Fruit fly (Drosophila melanogaster) whole organism, adult: ENCODE data around the gene betaTub65B.

ENCODE experiments used
- CG11617 ChIP-seq: fragments of 200-800 bp; sonication (Bioruptor generic); optimal IDR thresholded peaks from 2 replicates; lab custom pipeline; 2017; ENCODE audit warnings: mild to moderate bottlenecking, missing biosample characterization, missing genetic modification reagents, missing genetic modification characterization
- CG12768 ChIP-seq: fragments of 200-800 bp; sonication (Bioruptor generic); optimal IDR thresholded peaks from 2 replicates; lab custom pipeline; 2017; ENCODE audit warnings: missing biosample characterization, missing genetic modification characterization, mild to moderate bottlenecking, moderate library complexity, missing genetic modification reagents
- CG1620 ChIP-seq: fragments of 200-800 bp; sonication (Bioruptor generic); optimal IDR thresholded peaks from 2 replicates; lab custom pipeline; 2016; ENCODE audit warnings: missing biosample characterization, missing genetic modification characterization
- CG33017 ChIP-seq: fragments of 200-800 bp; sonication (Bioruptor generic); optimal IDR thresholded peaks from 2 replicates; lab custom pipeline; 2018; ENCODE audit warnings: missing biosample characterization, mild to moderate bottlenecking, missing genetic modification characterization, moderate library complexity
- CG5204 ChIP-seq: fragments of 200-800 bp; sonication (Bioruptor generic); optimal IDR thresholded peaks from 2 replicates; lab custom pipeline; 2016; ENCODE audit warnings: missing biosample characterization, missing genetic modification characterization
- CG7045 ChIP-seq: fragments of 200-800 bp; sonication (Bioruptor generic); optimal IDR thresholded peaks from 2 replicates; lab custom pipeline; 2017; ENCODE audit warnings: missing biosample characterization, mild to moderate bottlenecking, missing genetic modification characterization
- Clk ChIP-seq: fragments of 200-800 bp; sonication (Bioruptor generic); optimal IDR thresholded peaks from 2 replicates; lab custom pipeline; 2017; ENCODE audit warnings: missing biosample characterization, missing genetic modification characterization
- Hr96 ChIP-seq: fragments of 200-800 bp; sonication (Bioruptor generic); optimal IDR thresholded peaks from 2 replicates; lab custom pipeline; 2016; ENCODE audit warnings: missing biosample characterization, missing genetic modification characterization
- Mnt ChIP-seq: fragments of 200-800 bp; sonication (Bioruptor generic); optimal IDR thresholded peaks from 2 replicates; lab custom pipeline; 2016; ENCODE audit warnings: missing biosample characterization, mild to moderate bottlenecking, missing genetic modification characterization
- bab1 ChIP-seq: fragments of 200-800 bp; sonication (Bioruptor generic); optimal IDR thresholded peaks from 3 replicates; lab custom pipeline; 2019; ENCODE audit warnings: missing biosample characterization, mild to moderate bottlenecking, missing genetic modification characterization, moderate library complexity
- cnc ChIP-seq, 2 experiments: fragments of >200 bp; optimal IDR thresholded peaks; 2 replicates each; lab custom pipeline; 2017
- kay ChIP-seq: fragments of 200-800 bp; sonication (Bioruptor generic); peaks from one replicate; lab custom pipeline; 2016; ENCODE audit warnings: missing biosample characterization, missing genetic modification characterization, borderline replicate concordance
- ovo ChIP-seq: fragments of 200-800 bp; sonication (Bioruptor generic); optimal IDR thresholded peaks from 2 replicates; lab custom pipeline; 2016; ENCODE audit warnings: missing biosample characterization, missing genetic modification characterization
- tj ChIP-seq: fragments of 200-800 bp; sonication (Bioruptor generic); optimal IDR thresholded peaks from 3 replicates; lab custom pipeline; 2017; ENCODE audit warnings: missing biosample characterization, mild to moderate bottlenecking, missing genetic modification characterization, moderate library complexity

dm6 chr3L:6512284-6512683, 18.2 kb upstream of the betaTub65B start:
- TF ChIP-seq CG5204 (GFP tag; lab: Kevin White, UChicago) (no peak), kay (GFP tag; lab: Kevin White, UChicago) (peak; percentile 1), bab1 (GFP tag; lab: Kevin White, UChicago) (no peak), CG1620 (no peak), CG33017 (no peak), Mnt (no peak), CG11617 (GFP tag; lab: Kevin White, UChicago) (no peak), cnc (optimal IDR thresholded peaks at IDR 0.05; lab: Kevin White, UChicago) (no peak), Clk (no peak), Hr96 (GFP tag; lab: Kevin White, UChicago) (no peak), CG12768 (GFP tag; lab: Kevin White, UChicago) (no peak), ovo (GFP tag; lab: Kevin White, UChicago) (no peak), tj (peak; percentile 56), CG7045 (no peak)
